Fruit fly (Drosophila melanogaster): ENCODE measurements around the gene Cyp4d8.

Cyp4d8 gene

DNA sequence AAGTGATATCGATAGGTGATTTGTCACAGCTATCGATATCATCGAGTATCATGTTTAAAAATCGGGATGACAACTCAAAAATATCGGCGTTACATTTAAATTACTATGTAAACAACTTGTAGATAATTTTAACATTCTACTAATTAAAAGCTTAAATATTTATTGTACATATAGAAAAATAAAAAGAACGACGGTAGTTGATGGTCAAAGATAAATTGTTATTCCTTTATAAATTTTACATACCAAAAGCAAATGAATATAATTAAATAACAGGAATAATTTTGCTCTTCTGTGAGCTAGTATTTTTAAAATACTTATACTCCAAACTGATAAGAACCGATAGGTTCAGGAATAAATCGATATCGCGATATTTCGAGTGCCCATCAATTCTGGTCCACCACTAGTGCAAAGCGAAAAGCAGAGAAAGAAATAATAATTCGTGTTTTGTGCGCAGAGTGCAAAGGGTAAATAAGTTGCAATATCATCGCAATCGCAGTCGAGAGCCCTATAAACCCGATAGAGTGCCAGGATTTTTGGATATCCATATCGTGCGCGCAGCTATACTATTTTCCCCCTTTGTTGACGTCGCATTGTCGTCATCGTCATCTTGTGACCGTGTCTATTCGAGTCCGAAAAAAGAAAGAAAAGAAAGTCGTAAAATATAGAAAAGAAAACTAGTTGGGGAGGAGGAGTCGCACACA lies 32.5 kb upstream of the Cyp4d8 start, which contains the start of gene lqf (continued):
- TF ChIP-seq gsb-n (tag; optimal IDR thresholded peaks at IDR 0.05) (peak; percentile 13), Spps (tag; optimal IDR thresholded peaks at IDR 0.05) (no peak), CG4730 (GFP tag; IDR thresholded peaks at IDR 0.05) (no peak), ATbp (GFP tag; optimal IDR thresholded peaks at IDR 0.05) (no peak), dmrt11E (tag; optimal IDR thresholded peaks at IDR 0.05) (peak; percentile 26), CG3995 (GFP tag; optimal IDR thresholded peaks at IDR 0.05) (peak; percentile 84), CG11247 (GFP tag; IDR thresholded peaks at IDR 0.05) (no peak), tna (GFP tag; IDR thresholded peaks at IDR 0.05; ENCODE audit: partially characterized antibody) (peak; percentile 72), nerfin-2 (GFP tag; IDR thresholded peaks at IDR 0.05; ENCODE audit: partially characterized antibody) (peak; percentile 73), pzg (GFP tag; optimal IDR thresholded peaks at IDR 0.05) (peak; percentile 44), nmo (GFP tag; optimal IDR thresholded peaks at IDR 0.05) (peak; percentile 59), CG13775 (GFP tag; optimal IDR thresholded peaks at IDR 0.05) (peak; percentile 20), Myb (GFP tag; optimal IDR thresholded peaks at IDR 0.05) (peak; percentile 62), chn (GFP tag; optimal IDR thresholded peaks at IDR 0.05) (no peak), Dll (GFP tag; IDR thresholded peaks at IDR 0.05; ENCODE audit: partially characterized antibody) (peak; percentile 92), CG9932 (GFP tag; IDR thresholded peaks at IDR 0.05) (peak; percentile 70), ind (GFP tag; optimal IDR thresholded peaks at IDR 0.05) (peak; percentile 6), stc (GFP tag; IDR thresholded peaks at IDR 0.05) (0 out of 2 replicates have a peak, but pooled peaks have one; percentile 18), CG11504 (tag; optimal IDR thresholded peaks at IDR 0.05) (peak; percentile 37), CG12391 (tag; optimal IDR thresholded peaks at IDR 0.05) (peak; percentile 53), CG12219 (GFP tag; optimal IDR thresholded peaks at IDR 0.05) (no peak), CG11695 (GFP tag; IDR thresholded peaks at IDR 0.05) (0 out of 3 replicates have a peak, but pooled peaks have one; percentile 19), Hr78 (GFP tag; optimal IDR thresholded peaks at IDR 0.05) (peak in 1 of 2 experiments; percentile 24), psq (GFP tag; optimal IDR thresholded peaks at IDR 0.05) (peak; percentile 1), CG18262 (tag; optimal IDR thresholded peaks at IDR 0.05) (peak; percentile 43), mam (GFP tag; optimal IDR thresholded peaks at IDR 0.05) (no peak), CG10267 (tag; optimal IDR thresholded peaks at IDR 0.05) (peak; percentile 24), Abd-B (GFP tag; optimal IDR thresholded peaks at IDR 0.05) (peak; percentile 18), Bgb (GFP tag; IDR thresholded peaks at IDR 0.05; ENCODE audit: partially characterized antibody) (peak; percentile 79), CG32767 (GFP tag; IDR thresholded peaks at IDR 0.05) (no peak), knrl (GFP tag; IDR thresholded peaks at IDR 0.05; ENCODE audit: partially characterized antibody) (peak; percentile 90), CG7745 (tag; optimal IDR thresholded peaks at IDR 0.05) (no peak), C15 (GFP tag; IDR thresholded peaks at IDR 0.05) (no peak), zen2 (GFP tag; IDR thresholded peaks at IDR 0.05; ENCODE audit: partially characterized antibody) (0 out of 3 replicates have a peak, but pooled peaks have one; percentile 58), CG13287 (GFP tag; IDR thresholded peaks at IDR 0.05; ENCODE audit: partially characterized antibody) (peak; percentile 83), Kr (GFP tag; optimal IDR thresholded peaks at IDR 0.05) (no peak), Jarid2 (GFP tag; optimal IDR thresholded peaks at IDR 0.05) (peak; percentile 71), CG7963 (GFP tag; IDR thresholded peaks at IDR 0.05; ENCODE audit: partially characterized antibody) (peak; percentile 84), Ptx1 (GFP tag; IDR thresholded peaks at IDR 0.05) (no peak), CG9727 (GFP tag; optimal IDR thresholded peaks at IDR 0.05) (peak; percentile 40), CG17361 (GFP tag; IDR thresholded peaks at IDR 0.05) (peak; percentile 69), CG30403 (GFP tag; optimal IDR thresholded peaks at IDR 0.05) (peak; percentile 61), sob (GFP tag; IDR thresholded peaks at IDR 0.05) (0 out of 2 replicates have a peak, but pooled peaks have one; percentile 23), CG15601 (tag; optimal IDR thresholded peaks at IDR 0.05) (no peak), CG17912 (GFP tag; optimal IDR thresholded peaks at IDR 0.05) (no peak), Ets65A (GFP tag) (no peak), lov (optimal IDR thresholded peaks at IDR 0.05) (no peak), lov (GFP tag; IDR thresholded peaks at IDR 0.05) (no peak)
